Worm (Caenorhabditis elegans): Measurements from ENCODE around the gene C07E3.8.

DNA sequence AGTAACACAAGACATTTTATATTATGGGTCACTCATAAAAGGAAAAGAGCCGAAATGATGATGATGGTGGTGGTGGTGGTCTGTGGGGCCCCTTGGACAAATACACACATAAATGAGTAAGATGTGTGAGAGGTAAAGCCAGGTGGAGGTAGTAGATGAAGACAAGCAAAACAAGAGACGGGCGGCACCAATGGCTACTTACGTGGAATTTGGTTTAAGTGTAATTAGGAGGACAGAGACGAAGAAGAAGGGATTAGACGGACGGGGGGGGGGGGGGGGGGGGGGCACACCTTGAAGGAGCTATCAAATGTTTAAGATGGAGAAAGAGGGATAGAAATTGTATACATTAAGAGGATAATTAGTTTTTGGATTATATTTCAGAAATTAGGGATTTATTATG is 22.7 kb downstream of the C07E3.8 start:
- TF ChIP-seq W03F9.2 (tag; optimal IDR thresholded peaks at IDR 0.05), result no peak
- TF ChIP-seq him-1 (tag; optimal IDR thresholded peaks at IDR 0.05), result no peak
- no peak for TF ChIP-seq dao-5 (tag; optimal IDR thresholded peaks at IDR 0.05)
